Fruit fly (Drosophila melanogaster) whole organism, prepupa: ENCODE results near the gene Wdr59.

Experiments
- Blimp-1 ChIP-seq: fragments of 200-800 bp; sonication (Bioruptor generic); optimal IDR thresholded peaks from 3 replicates; lab custom pipeline; 2017; ENCODE audit warnings: missing biosample characterization, missing genetic modification characterization, mild to moderate bottlenecking, moderate library complexity, missing genetic modification reagents
- CG10631 ChIP-seq: fragments of 200-800 bp; sonication (Bioruptor generic); optimal IDR thresholded peaks from 2 replicates; lab custom pipeline; 2016; ENCODE audit warnings: missing biosample characterization, missing genetic modification characterization
- CG10669 ChIP-seq: fragments of 200-800 bp; sonication (Bioruptor generic); optimal IDR thresholded peaks from 3 replicates; lab custom pipeline; 2018; ENCODE audit warnings: missing biosample characterization, mild to moderate bottlenecking, missing genetic modification characterization, moderate library complexity
- CG11762 ChIP-seq: fragments of 200-800 bp; sonication (Bioruptor generic); optimal IDR thresholded peaks from 3 replicates; lab custom pipeline; 2016; ENCODE audit warnings: missing biosample characterization, missing genetic modification characterization; ENCODE audit not compliant: insufficient read depth
- CG11902 ChIP-seq: fragments of 200-800 bp; sonication (Bioruptor generic); optimal IDR thresholded peaks from 3 replicates; lab custom pipeline; 2016; ENCODE audit warnings: missing biosample characterization, missing genetic modification characterization
- CG3032 ChIP-seq: fragments of 200-800 bp; optimal IDR thresholded peaks from 2 replicates; lab custom pipeline; 2019; ENCODE audit warnings: missing biosample characterization, mild to moderate bottlenecking, missing genetic modification characterization, moderate library complexity
- CG32006 ChIP-seq: fragments of 200-800 bp; sonication (Bioruptor generic); optimal IDR thresholded peaks from 3 replicates; lab custom pipeline; 2017; ENCODE audit warnings: missing biosample characterization, mild to moderate bottlenecking, missing genetic modification characterization
- CG34406 ChIP-seq: fragments of 200-800 bp; sonication (Bioruptor generic); optimal IDR thresholded peaks from 3 replicates; lab custom pipeline; 2016; ENCODE audit warnings: missing biosample characterization, missing genetic modification characterization
- CG3919 ChIP-seq: fragments of 200-800 bp; sonication (Bioruptor generic); optimal IDR thresholded peaks from 3 replicates; lab custom pipeline; 2016; ENCODE audit warnings: missing biosample characterization, missing genetic modification characterization
- CG4318 ChIP-seq: fragments of 200-800 bp; sonication (Bioruptor generic); optimal IDR thresholded peaks from 3 replicates; lab custom pipeline; 2017; ENCODE audit warnings: missing biosample characterization, mild to moderate bottlenecking, missing genetic modification characterization
- CG6163 ChIP-seq: fragments of 200-800 bp; sonication (Bioruptor generic); IDR thresholded peaks from 3 replicates; pipeline ENCODE4 v1.3.6; 2022; ENCODE audit warnings: missing biosample characterization, missing genetic modification characterization
- CG6792 ChIP-seq: fragments of 200-800 bp; sonication (Bioruptor generic); optimal IDR thresholded peaks from 3 replicates; lab custom pipeline; 2016; ENCODE audit warnings: missing biosample characterization, missing genetic modification characterization
- CG6808 ChIP-seq: fragments of 200-800 bp; sonication (Bioruptor generic); optimal IDR thresholded peaks from 3 replicates; lab custom pipeline; 2017; ENCODE audit warnings: missing biosample characterization, missing genetic modification characterization, mild to moderate bottlenecking, moderate library complexity, missing genetic modification reagents
- CG7368 ChIP-seq: fragments of 200-800 bp; sonication (Bioruptor generic); optimal IDR thresholded peaks from 3 replicates; lab custom pipeline; 2016; ENCODE audit warnings: missing biosample characterization, missing genetic modification characterization
- CG8119 ChIP-seq: fragments of 200-800 bp; sonication (Bioruptor generic); IDR thresholded peaks from 3 replicates; pipeline ENCODE4 v1.3.6; 2022; ENCODE audit warnings: missing biosample characterization, missing genetic modification characterization
- CG8319 ChIP-seq: fragments of 200-800 bp; sonication (Bioruptor generic); optimal IDR thresholded peaks from 3 replicates; lab custom pipeline; 2016; ENCODE audit warnings: missing biosample characterization, missing genetic modification characterization
- CG8632 ChIP-seq: fragments of 200-800 bp; sonication (Bioruptor generic); optimal IDR thresholded peaks from 3 replicates; lab custom pipeline; 2016; ENCODE audit warnings: missing biosample characterization, missing genetic modification characterization
- CG9139 ChIP-seq: fragments of 200-800 bp; sonication (Bioruptor generic); optimal IDR thresholded peaks from 3 replicates; lab custom pipeline; 2017; ENCODE audit warnings: missing biosample characterization, mild to moderate bottlenecking, missing genetic modification characterization
- Eip75B ChIP-seq: fragments of 200-800 bp; sonication (Bioruptor generic); optimal IDR thresholded peaks from 3 replicates; lab custom pipeline; 2016; ENCODE audit warnings: missing biosample characterization, missing genetic modification characterization
- Eip78C ChIP-seq: fragments of 200-800 bp; sonication (Bioruptor generic); peaks from one replicate; lab custom pipeline; 2016; ENCODE audit warnings: missing biosample characterization, missing genetic modification characterization
- Eip93F ChIP-seq: fragments of 200-800 bp; sonication (Bioruptor generic); optimal IDR thresholded peaks from 2 replicates; lab custom pipeline; 2016; ENCODE audit warnings: missing biosample characterization, mild to moderate bottlenecking, missing genetic modification characterization
- Ets21C ChIP-seq: fragments of 200-800 bp; sonication (Bioruptor generic); optimal IDR thresholded peaks from 3 replicates; lab custom pipeline; 2016; ENCODE audit warnings: missing biosample characterization, missing genetic modification characterization
- Ets96B ChIP-seq: fragments of 200-800 bp; optimal IDR thresholded peaks from 2 replicates; lab custom pipeline; 2019; ENCODE audit warnings: missing biosample characterization, mild to moderate bottlenecking, missing genetic modification characterization, moderate library complexity
- Gug ChIP-seq: fragments of 200-800 bp; sonication (Bioruptor generic); IDR thresholded peaks from 2 replicates; pipeline ENCODE4 v1.3.6; 2022; ENCODE audit warnings: missing biosample characterization, missing genetic modification characterization
- Hr39 ChIP-seq: fragments of 200-800 bp; sonication (Bioruptor generic); optimal IDR thresholded peaks from 2 replicates; lab custom pipeline; 2016; ENCODE audit warnings: missing biosample characterization, missing genetic modification characterization
- Hr4 ChIP-seq: fragments of 200-800 bp; sonication (Bioruptor generic); optimal IDR thresholded peaks from 3 replicates; lab custom pipeline; 2016; ENCODE audit warnings: missing biosample characterization, missing genetic modification characterization
- OdsH ChIP-seq: fragments of 200-800 bp; sonication (Bioruptor generic); optimal IDR thresholded peaks from 3 replicates; lab custom pipeline; 2016; ENCODE audit warnings: missing biosample characterization, missing genetic modification characterization
- Smox ChIP-seq: fragments of 200-800 bp; sonication (Bioruptor generic); optimal IDR thresholded peaks from 3 replicates; lab custom pipeline; 2016; ENCODE audit warnings: missing biosample characterization, missing genetic modification characterization
- Sox14 ChIP-seq: fragments of 200-800 bp; sonication (Bioruptor generic); optimal IDR thresholded peaks from 3 replicates; lab custom pipeline; 2016; ENCODE audit warnings: missing biosample characterization, missing genetic modification characterization
- Sox15 ChIP-seq: fragments of 200-800 bp; sonication (Bioruptor generic); optimal IDR thresholded peaks from 3 replicates; lab custom pipeline; 2016; ENCODE audit warnings: missing biosample characterization, missing genetic modification characterization
- achi ChIP-seq: fragments of 200-800 bp; sonication (Bioruptor generic); optimal IDR thresholded peaks from 3 replicates; lab custom pipeline; 2016; ENCODE audit warnings: missing biosample characterization, missing genetic modification characterization
- acj6 ChIP-seq: fragments of 200-800 bp; sonication (Bioruptor generic); optimal IDR thresholded peaks from 3 replicates; lab custom pipeline; 2016; ENCODE audit warnings: missing biosample characterization, missing genetic modification characterization
- cyc ChIP-seq: fragments of 200-800 bp; sonication (Bioruptor generic); optimal IDR thresholded peaks from 3 replicates; lab custom pipeline; 2016; ENCODE audit warnings: missing biosample characterization, missing genetic modification characterization
- dac ChIP-seq: fragments of 200-800 bp; sonication (Bioruptor generic); optimal IDR thresholded peaks from 2 replicates; lab custom pipeline; 2017; ENCODE audit warnings: missing biosample characterization, mild to moderate bottlenecking, missing genetic modification characterization
- eg ChIP-seq: fragments of 200-800 bp; sonication (Bioruptor generic); IDR thresholded peaks from 3 replicates; pipeline ENCODE4 v1.3.6; 2022; ENCODE audit warnings: missing biosample characterization, missing genetic modification characterization
- fd85E ChIP-seq: fragments of 200-800 bp; sonication (Bioruptor generic); optimal IDR thresholded peaks from 3 replicates; lab custom pipeline; 2016; ENCODE audit warnings: missing biosample characterization, missing genetic modification characterization
- lz ChIP-seq: fragments of 200-800 bp; sonication (Bioruptor generic); optimal IDR thresholded peaks from 3 replicates; lab custom pipeline; 2016; ENCODE audit warnings: missing biosample characterization, missing genetic modification characterization
- net ChIP-seq: fragments of 200-800 bp; sonication (Bioruptor generic); optimal IDR thresholded peaks from 3 replicates; lab custom pipeline; 2016; ENCODE audit warnings: missing biosample characterization, missing genetic modification characterization
- pdm3 ChIP-seq: fragments of 200-800 bp; sonication (Bioruptor generic); optimal IDR thresholded peaks from 3 replicates; lab custom pipeline; 2016; ENCODE audit warnings: missing biosample characterization, missing genetic modification characterization
- salr ChIP-seq, 2 experiments: fragments of 200-800 bp; sonication (Bioruptor generic); optimal IDR thresholded peaks; 3 replicates each; lab custom pipeline; 2016 to 2018; ENCODE audit warnings: missing biosample characterization in 2 of 2, missing genetic modification characterization in 2 of 2, mild to moderate bottlenecking in 1 of 2
- spab ChIP-seq: fragments of 200-800 bp; sonication (Bioruptor generic); optimal IDR thresholded peaks from 2 replicates; lab custom pipeline; 2017; ENCODE audit warnings: missing biosample characterization, mild to moderate bottlenecking, missing genetic modification characterization, missing genetic modification reagents
- ss ChIP-seq, 2 experiments: fragments of 200-800 bp; sonication (Bioruptor generic); optimal IDR thresholded peaks; 2 replicates in 1 of 2; 3 replicates in 1 of 2; lab custom pipeline; 2017 to 2018; ENCODE audit warnings: mild to moderate bottlenecking in 2 of 2, missing biosample characterization in 2 of 2, missing genetic modification characterization in 2 of 2, moderate library complexity in 1 of 2
- svp ChIP-seq: fragments of 200-800 bp; sonication (Bioruptor generic); peaks from one replicate; lab custom pipeline; 2016; ENCODE audit warnings: missing biosample characterization, missing genetic modification characterization
- topi ChIP-seq: fragments of 200-800 bp; sonication (Bioruptor generic); optimal IDR thresholded peaks from 3 replicates; lab custom pipeline; 2016; ENCODE audit warnings: missing biosample characterization, missing genetic modification characterization

The Wdr59 gene

dm6 chr2L:11065932-11066823, 25.1 kb upstream of the Wdr59 start (continued):
- TF ChIP-seq CG9139 (GFP tag; lab: Kevin White, UChicago) (no peak), CG3032 (tag; lab: Kevin White, UChicago) (peak; percentile 33), CG32006 (GFP tag; lab: Kevin White, UChicago) (peak; percentile 60), net (GFP tag; lab: Kevin White, UChicago) (peak; percentile 41), CG10631 (GFP tag; lab: Kevin White, UChicago) (no peak), CG10669 (peak; percentile 54), topi (GFP tag; lab: Kevin White, UChicago) (peak; percentile 74), CG8119 (peak; percentile 68), salr (GFP tag; optimal IDR thresholded peaks at IDR 0.05; lab: Kevin White, UChicago) (peak in 1 of 2 experiments; percentile 26), Ets96B (tag; lab: Kevin White, UChicago) (peak; percentile 46), CG3919 (GFP tag; lab: Kevin White, UChicago) (peak; percentile 56), Gug (peak; percentile 31; the same call in 1 of the 2 replicates), pdm3 (GFP tag; lab: Kevin White, UChicago) (peak; percentile 57), lz (GFP tag; lab: Kevin White, UChicago) (peak; percentile 74), Sox15 (GFP tag; lab: Kevin White, UChicago) (peak; percentile 60), acj6 (GFP tag; lab: Kevin White, UChicago) (peak; percentile 69), eg (GFP tag; lab: Robert Waterston, UW) (peak; percentile 72), fd85E (GFP tag; lab: Kevin White, UChicago) (no peak), Hr39 (peak; percentile 81), Eip93F (no peak), Sox14 (GFP tag; lab: Kevin White, UChicago) (peak; percentile 79), CG6808 (GFP tag; lab: Kevin White, UChicago) (no peak), Eip75B (peak; percentile 48), dac (GFP tag; lab: Kevin White, UChicago) (peak; percentile 42), CG6792 (GFP tag; lab: Kevin White, UChicago) (peak; percentile 55), Blimp-1 (no peak), CG8319 (GFP tag; lab: Kevin White, UChicago) (peak; percentile 42), CG8632 (GFP tag; lab: Kevin White, UChicago) (peak; percentile 25), CG7368 (GFP tag; lab: Kevin White, UChicago) (peak; percentile 16), Hr4 (GFP tag; lab: Kevin White, UChicago) (peak; percentile 77), ss (GFP tag; optimal IDR thresholded peaks at IDR 0.05; lab: Kevin White, UChicago) (no peak), achi (GFP tag; lab: Kevin White, UChicago) (peak; percentile 60), CG6163 (0 out of 3 replicates have a peak, but pooled peaks have one; percentile 31), spab (GFP tag; lab: Kevin White, UChicago) (no peak), CG11762 (GFP tag; lab: Kevin White, UChicago) (peak; percentile 44), Eip78C (GFP tag; lab: Kevin White, UChicago) (peak; percentile 88)

dm6 chr2L:11066887-11067459, 24.3 kb upstream of the Wdr59 start, which contains the start of gene Samuel:
TSS of gene Samuel (minus strand) at chr2L:11066998.
- TF ChIP-seq spab (GFP tag; lab: Kevin White, UChicago) (peak; percentile 34), Eip78C (GFP tag; lab: Kevin White, UChicago) (peak; percentile 78), Eip75B (peak; percentile 12), ss (GFP tag; optimal IDR thresholded peaks at IDR 0.05; lab: Kevin White, UChicago) (peak; percentile 59 to 67), CG4318 (GFP tag; lab: Kevin White, UChicago) (peak; percentile 12), Sox14 (GFP tag; lab: Kevin White, UChicago) (peak; percentile 32), CG8632 (GFP tag; lab: Kevin White, UChicago) (peak; percentile 47), CG6163 (peak; percentile 72), Hr39 (peak; percentile 19), Smox (GFP tag; lab: Kevin White, UChicago) (peak; percentile 17), CG3032 (tag; lab: Kevin White, UChicago) (peak; percentile 29), CG3919 (GFP tag; lab: Kevin White, UChicago) (peak; percentile 17), pdm3 (GFP tag; lab: Kevin White, UChicago) (peak; percentile 49), CG10631 (GFP tag; lab: Kevin White, UChicago) (peak; percentile 20), CG11762 (GFP tag; lab: Kevin White, UChicago) (peak; percentile 50), svp (GFP tag; lab: Kevin White, UChicago) (peak; percentile 86), Blimp-1 (no peak), eg (GFP tag; lab: Robert Waterston, UW) (peak; percentile 73; the same call in 1 of the 3 replicates), Ets21C (peak; percentile 26), CG32006 (GFP tag; lab: Kevin White, UChicago) (peak; percentile 11), achi (GFP tag; lab: Kevin White, UChicago) (peak; percentile 23), acj6 (GFP tag; lab: Kevin White, UChicago) (peak; percentile 11), cyc (no peak), OdsH (GFP tag; lab: Kevin White, UChicago) (peak; percentile 42), CG11902 (GFP tag; lab: Kevin White, UChicago) (no peak), CG34406 (GFP tag; lab: Kevin White, UChicago) (peak; percentile 41), topi (GFP tag; lab: Kevin White, UChicago) (peak; percentile 55)
